Fruit fly (Drosophila melanogaster): Measurements from ENCODE around the gene Grip71.

Grip71 gene

dm6 chr2L:18693877-18694723 lies 14.5 kb upstream of the Grip71 start (continued):
- no peak for TF ChIP-seq CG8359 (GFP tag; optimal IDR thresholded peaks at IDR 0.05; ENCODE audit: borderline replicate concordance)
- no peak for TF ChIP-seq CG6175 (GFP tag; IDR thresholded peaks at IDR 0.05)
- TF ChIP-seq CG7357 (GFP tag; IDR thresholded peaks at IDR 0.05), result peak; percentile 40; the same call in 1 of the 3 replicates
- no peak for TF ChIP-seq schlank (tag; optimal IDR thresholded peaks at IDR 0.05)
- no peak for TF ChIP-seq pros (GFP tag; optimal IDR thresholded peaks at IDR 0.05)
- TF ChIP-seq Bgb (GFP tag; IDR thresholded peaks at IDR 0.05; ENCODE audit: partially characterized antibody), result no peak
- no peak for TF ChIP-seq D (optimal IDR thresholded peaks at IDR 0.05)
- no peak for TF ChIP-seq D (GFP tag; optimal IDR thresholded peaks at IDR 0.05)
- TF ChIP-seq CG2129 (GFP tag; IDR thresholded peaks at IDR 0.05; ENCODE audit: partially characterized antibody), result no peak
- TF ChIP-seq Sry-δ (GFP tag; optimal IDR thresholded peaks at IDR 0.05), result peak; percentile 33
- TF ChIP-seq Awh (GFP tag; IDR thresholded peaks at IDR 0.05), result 0 out of 2 replicates have a peak, but pooled peaks have one; percentile 33
- no peak for TF ChIP-seq klu (GFP tag; IDR thresholded peaks at IDR 0.05)
- peak; percentile 12 for TF ChIP-seq CG10979 (tag; optimal IDR thresholded peaks at IDR 0.05)
- peak; percentile 76 for TF ChIP-seq NFAT (GFP tag; IDR thresholded peaks at IDR 0.05)
- TF ChIP-seq hb (GFP tag; IDR thresholded peaks at IDR 0.05; ENCODE audit: partially characterized antibody), result no peak
- TF ChIP-seq ci (GFP tag; IDR thresholded peaks at IDR 0.05), result peak; percentile 85
- TF ChIP-seq CG9727 (GFP tag; optimal IDR thresholded peaks at IDR 0.05), result peak; percentile 66
- no peak; the same call in 1 of the 2 replicates for TF ChIP-seq sim (GFP tag; IDR thresholded peaks at IDR 0.05)
- TF ChIP-seq CG33557 (GFP tag; optimal IDR thresholded peaks at IDR 0.05), result peak; percentile 17
- TF ChIP-seq CG3407 (GFP tag; optimal IDR thresholded peaks at IDR 0.05), result peak; percentile 17
- TF ChIP-seq CG11504 (tag; optimal IDR thresholded peaks at IDR 0.05), result peak; percentile 9
- TF ChIP-seq CG12942 (GFP tag; optimal IDR thresholded peaks at IDR 0.05), result peak; percentile 31
- no peak for TF ChIP-seq CG10462 (GFP tag; optimal IDR thresholded peaks at IDR 0.05)
- TF ChIP-seq dmrt99B (tag; optimal IDR thresholded peaks at IDR 0.05), result peak; percentile 46
- TF ChIP-seq CG12391 (tag; optimal IDR thresholded peaks at IDR 0.05), result peak; percentile 48
- TF ChIP-seq B-H2 (GFP tag; optimal IDR thresholded peaks at IDR 0.05), result peak; percentile 75
- peak; percentile 26 for TF ChIP-seq CG16863 (GFP tag; optimal IDR thresholded peaks at IDR 0.05)
- TF ChIP-seq crol (GFP tag; IDR thresholded peaks at IDR 0.05), result no peak
- TF ChIP-seq CG3281 (GFP tag; optimal IDR thresholded peaks at IDR 0.05), result peak; percentile 43
- TF ChIP-seq pita (GFP tag; optimal IDR thresholded peaks at IDR 0.05), result no peak
- TF ChIP-seq GATAe (GFP tag; conservative IDR thresholded peaks at IDR 0.05), result no peak
- no peak for TF ChIP-seq Oaz (GFP tag; IDR thresholded peaks at IDR 0.05)
- TF ChIP-seq sens (GFP tag), result peak; percentile 93
- TF ChIP-seq sna (GFP tag; IDR thresholded peaks at IDR 0.05; ENCODE audit: partially characterized antibody), result no peak
- no peak for TF ChIP-seq zen (tag; optimal IDR thresholded peaks at IDR 0.05)
- TF ChIP-seq bab2 (GFP tag; optimal IDR thresholded peaks at IDR 0.05), result peak; percentile 51
- TF ChIP-seq Stat92E (GFP tag; optimal IDR thresholded peaks at IDR 0.05), result no peak
- peak; percentile 67; the same call in 1 of the 2 replicates for TF ChIP-seq Ada2b (GFP tag; IDR thresholded peaks at IDR 0.05)
- peak; percentile 12 for TF ChIP-seq YL-1 (GFP tag; optimal IDR thresholded peaks at IDR 0.05)
- peak; percentile 66 to 74 for TF ChIP-seq dpn (GFP tag; optimal IDR thresholded peaks at IDR 0.05)
- peak; percentile 50 for TF ChIP-seq PHDP (tag; optimal IDR thresholded peaks at IDR 0.05)
- TF ChIP-seq CG10274 (GFP tag; optimal IDR thresholded peaks at IDR 0.05), result peak; percentile 42
- TF ChIP-seq so (GFP tag; IDR thresholded peaks at IDR 0.05), result peak; percentile 53
- TF ChIP-seq eve (GFP tag; optimal IDR thresholded peaks at IDR 0.05), result no peak
- TF ChIP-seq CG8388 (GFP tag; optimal IDR thresholded peaks at IDR 0.05), result no peak
- TF ChIP-seq nau (GFP tag; optimal IDR thresholded peaks at IDR 0.05), result no peak
- TF ChIP-seq ewg (GFP tag; optimal IDR thresholded peaks at IDR 0.05), result peak; percentile 6
- no peak for TF ChIP-seq hth (optimal IDR thresholded peaks at IDR 0.05)
